Fruit fly (Drosophila melanogaster) whole organism: ENCODE measurements around the gene CG5541.

ENCODE experiments used
- CG8478 ChIP-seq: fragments of >200 bp; optimal IDR thresholded peaks from 2 replicates; lab custom pipeline; 2018; ENCODE audit warnings: inconsistent platforms
- usp ChIP-seq: fragments of >200 bp; optimal IDR thresholded peaks from 2 replicates; lab custom pipeline; 2017; ENCODE audit warnings: missing biosample characterization, missing genetic modification characterization, mixed read lengths

- TF ChIP-seq usp (GFP tag; lab: Kevin White, UChicago) (no peak), CG8478 (lab: Kevin White, UChicago) (no peak)
These were observed 1.4 kb upstream of the CG5541 start for dm6 chrX:15042499-15042898.
